Fruit fly (Drosophila melanogaster) Kc167 (cell line): ENCODE results near the gene CG43645.

Source experiments
- Myc ChIP-seq: fragments of >200 bp; optimal IDR thresholded peaks from 2 replicates; lab custom pipeline; 2017; ENCODE audit warnings: missing external identifiers
- Sin3A ChIP-seq: fragments of >200 bp; optimal IDR thresholded peaks from 2 replicates; lab custom pipeline; 2018; ENCODE audit warnings: missing external identifiers
- h ChIP-seq: fragments of >200 bp; optimal IDR thresholded peaks from 3 replicates; lab custom pipeline; 2018; ENCODE audit warnings: missing external identifiers
- insv ChIP-seq: fragments of >200 bp; optimal IDR thresholded peaks from 3 replicates; lab custom pipeline; 2018; ENCODE audit warnings: missing external identifiers
- psq ChIP-seq: fragments of >200 bp; optimal IDR thresholded peaks from 2 replicates; lab custom pipeline; 2017; ENCODE audit warnings: missing external identifiers
- ttk ChIP-seq: sonication (Bioruptor generic); optimal IDR thresholded peaks from 2 replicates; lab custom pipeline; 2017; ENCODE audit warnings: missing external identifiers

The CG43645 gene

dm6 chr2L:17465915-17466677, 19.5 kb upstream of the CG43645 start:
- TF ChIP-seq Sin3A (lab: Kevin White, UChicago) (no peak), h (no peak), ttk (lab: Kevin White, UChicago) (no peak), insv (lab: Kevin White, UChicago) (no peak), Myc (lab: Kevin White, UChicago) (no peak)

- TF ChIP-seq ttk (lab: Kevin White, UChicago) = no peak
- TF ChIP-seq psq (lab: Kevin White, UChicago) = no peak
- TF ChIP-seq Sin3A (lab: Kevin White, UChicago) = no peak
- TF ChIP-seq h = no peak
- TF ChIP-seq insv (lab: Kevin White, UChicago) = no peak
- TF ChIP-seq Myc (lab: Kevin White, UChicago) = no peak
These were observed 18.6 kb upstream of the CG43645 start for dm6 chr2L:17466950-17467349.

dm6 chr2L:17470630-17471029, 14.9 kb upstream of the CG43645 start:
- TF ChIP-seq Sin3A (lab: Kevin White, UChicago) (no peak), insv (lab: Kevin White, UChicago) (no peak)

dm6 chr2L:17471524-17471923, 14.0 kb upstream of the CG43645 start, which contains the start of gene Sgt:
Gene Sgt, plus strand, starts transcription at chr2L:17471603.
- no peak for TF ChIP-seq Myc (lab: Kevin White, UChicago)
- TF ChIP-seq psq (lab: Kevin White, UChicago) = no peak
- no peak for TF ChIP-seq ttk (lab: Kevin White, UChicago)
- TF ChIP-seq Sin3A (lab: Kevin White, UChicago) = no peak
- no peak for TF ChIP-seq h
- no peak for TF ChIP-seq insv (lab: Kevin White, UChicago)

dm6 chr2L:17472582-17473524, 12.7 kb upstream of the CG43645 start, which contains the start of gene BicD:
Gene BicD, minus strand, starts transcription at chr2L:17473215.
- TF ChIP-seq Sin3A (lab: Kevin White, UChicago) (no peak), psq (lab: Kevin White, UChicago) (no peak), insv (lab: Kevin White, UChicago) (no peak), Myc (lab: Kevin White, UChicago) (no peak), ttk (lab: Kevin White, UChicago) (no peak), h (no peak)

dm6 chr2L:17477710-17478109, 7.8 kb upstream of the CG43645 start, which contains the start of gene cass:
Gene cass, minus strand, starts transcription at chr2L:17477888.
- TF ChIP-seq Myc (lab: Kevin White, UChicago) (no peak), h (no peak), ttk (lab: Kevin White, UChicago) (no peak), Sin3A (lab: Kevin White, UChicago) (no peak), psq (lab: Kevin White, UChicago) (no peak), insv (lab: Kevin White, UChicago) (no peak)

dm6 chr2L:17480943-17481580, 4.5 kb upstream of the CG43645 start, which contains the start of the genes fws and Lamtor3:
Gene fws, minus strand, starts transcription at chr2L:17481029.
Gene Lamtor3, plus strand, starts transcription at chr2L:17481231.
- TF ChIP-seq Myc (lab: Kevin White, UChicago) = no peak

- no peak for TF ChIP-seq h
- TF ChIP-seq ttk (lab: Kevin White, UChicago) = no peak
- TF ChIP-seq psq (lab: Kevin White, UChicago) = no peak
- no peak for TF ChIP-seq Myc (lab: Kevin White, UChicago)
- no peak for TF ChIP-seq insv (lab: Kevin White, UChicago)
- TF ChIP-seq Sin3A (lab: Kevin White, UChicago) = no peak
These were observed 1.4 kb upstream of the CG43645 start, which contains the start of the genes GCS2beta and CG5131 for dm6 chr2L:17484174-17484573. Gene GCS2beta, minus strand, starts transcription at chr2L:17484307. Gene CG5131, plus strand, starts transcription at chr2L:17484501.

dm6 chr2L:17486264-17486663, 707 bp downstream of the CG43645 start, which contains the start of gene CG43220:
Gene CG43220, plus strand, starts transcription at chr2L:17486564.
- TF ChIP-seq ttk (lab: Kevin White, UChicago) = no peak
- no peak for TF ChIP-seq h
- no peak for TF ChIP-seq Sin3A (lab: Kevin White, UChicago)
- no peak for TF ChIP-seq insv (lab: Kevin White, UChicago)
- no peak for TF ChIP-seq Myc (lab: Kevin White, UChicago)
- no peak for TF ChIP-seq psq (lab: Kevin White, UChicago)

- TF ChIP-seq insv (lab: Kevin White, UChicago) (no peak), psq (lab: Kevin White, UChicago) (no peak), h (no peak), Myc (lab: Kevin White, UChicago) (no peak), ttk (lab: Kevin White, UChicago) (no peak), Sin3A (lab: Kevin White, UChicago) (no peak)
These were observed 7.1 kb downstream of the CG43645 start for dm6 chr2L:17492680-17493079.

dm6 chr2L:17495759-17496158, 10.2 kb downstream of the CG43645 start:
- no peak for TF ChIP-seq Sin3A (lab: Kevin White, UChicago)
- no peak for TF ChIP-seq insv (lab: Kevin White, UChicago)
- no peak for TF ChIP-seq Myc (lab: Kevin White, UChicago)
- no peak for TF ChIP-seq psq (lab: Kevin White, UChicago)
- TF ChIP-seq h = no peak
